Fruit fly (Drosophila melanogaster): ENCODE data around the gene Smn.
A peak's percentile ranks its signal among the peaks of the same experiment; 100 is the strongest.

Gene Smn

DNA sequence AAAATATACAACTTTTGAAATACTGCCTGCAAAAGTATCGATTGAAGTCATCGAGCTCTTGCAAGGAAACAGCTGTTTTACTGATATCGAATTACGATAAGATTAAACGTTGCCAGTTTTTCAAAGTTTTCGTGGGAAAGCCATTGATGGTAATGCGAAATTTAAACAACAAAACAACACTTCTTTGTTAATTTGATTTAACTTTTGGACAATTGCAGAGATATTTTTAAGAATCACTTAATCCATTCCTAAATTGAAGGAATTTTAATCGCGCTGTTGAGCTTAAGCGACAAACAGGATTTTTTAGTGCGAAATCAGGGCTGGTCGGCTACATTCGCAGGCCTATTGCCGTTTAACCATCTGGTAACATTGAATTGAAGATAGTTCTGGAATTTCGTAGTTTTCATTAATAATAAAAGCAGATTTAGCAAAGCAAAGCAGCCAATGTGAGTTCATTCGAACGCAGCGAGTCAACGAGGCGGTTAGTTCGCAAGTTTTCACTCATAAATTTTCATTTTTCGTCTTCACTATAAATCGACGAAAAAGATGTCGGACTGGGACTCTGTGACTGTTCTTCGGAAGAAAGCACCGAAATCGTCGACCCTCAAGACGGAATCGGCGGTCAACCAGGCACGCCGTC, 6.9 kb downstream of the Smn start, which contains the start of gene mbf1 (continued):
- TF ChIP-seq CG4707 (GFP tag; optimal IDR thresholded peaks at IDR 0.05) (no peak), CG4328 (GFP tag; optimal IDR thresholded peaks at IDR 0.05) (no peak), CG11456 (GFP tag; IDR thresholded peaks at IDR 0.05) (no peak), Meics (GFP tag; optimal IDR thresholded peaks at IDR 0.05) (no peak), CrebB (tag; optimal IDR thresholded peaks at IDR 0.05) (no peak), CG31388 (GFP tag; optimal IDR thresholded peaks at IDR 0.05) (no peak), usp (GFP tag; optimal IDR thresholded peaks at IDR 0.05) (no peak), dimm (GFP tag; IDR thresholded peaks at IDR 0.05) (no peak), dpn (GFP tag; optimal IDR thresholded peaks at IDR 0.05) (peak in 1 of 2 experiments; percentile 4), Dip2 (GFP tag; IDR thresholded peaks at IDR 0.05) (no peak), CG15269 (tag; optimal IDR thresholded peaks at IDR 0.05) (peak; percentile 16), CG12219 (GFP tag; optimal IDR thresholded peaks at IDR 0.05) (no peak), CG10979 (tag; optimal IDR thresholded peaks at IDR 0.05) (no peak), CG30020 (tag; optimal IDR thresholded peaks at IDR 0.05) (peak; percentile 36), CG7786 (GFP tag; optimal IDR thresholded peaks at IDR 0.05) (no peak), Spps (tag; optimal IDR thresholded peaks at IDR 0.05) (no peak), bbx (GFP tag; IDR thresholded peaks at IDR 0.05; ENCODE audit: partially characterized antibody) (peak; percentile 14), nerfin-2 (GFP tag; IDR thresholded peaks at IDR 0.05; ENCODE audit: partially characterized antibody) (no peak), CG14965 (GFP tag; optimal IDR thresholded peaks at IDR 0.05; ENCODE audit: borderline replicate concordance) (no peak), sima (GFP tag; optimal IDR thresholded peaks at IDR 0.05) (no peak), Dek (tag; optimal IDR thresholded peaks at IDR 0.05) (no peak), ara (GFP tag; IDR thresholded peaks at IDR 0.05) (no peak), CG17912 (GFP tag; optimal IDR thresholded peaks at IDR 0.05) (no peak), knrl (GFP tag; IDR thresholded peaks at IDR 0.05; ENCODE audit: partially characterized antibody) (peak; percentile 51; the same call in 2 of the 3 replicates), CHES-1-like (GFP tag; optimal IDR thresholded peaks at IDR 0.05) (peak; percentile 51), so (GFP tag; IDR thresholded peaks at IDR 0.05) (no peak), CG2875 (GFP tag; optimal IDR thresholded peaks at IDR 0.05) (no peak), Nf-YC (tag; optimal IDR thresholded peaks at IDR 0.05) (peak; percentile 55), p53 (GFP tag; optimal IDR thresholded peaks at IDR 0.05) (no peak), CG1647 (GFP tag; optimal IDR thresholded peaks at IDR 0.05) (no peak), tin (GFP tag; optimal IDR thresholded peaks at IDR 0.05) (peak; percentile 31), CG18011 (GFP tag; optimal IDR thresholded peaks at IDR 0.05) (peak; percentile 5), CG13894 (tag; optimal IDR thresholded peaks at IDR 0.05) (peak; percentile 32), CG31441 (GFP tag; IDR thresholded peaks at IDR 0.05) (0 out of 2 replicates have a peak, but pooled peaks have one; percentile 20), CG13287 (GFP tag; IDR thresholded peaks at IDR 0.05; ENCODE audit: partially characterized antibody) (peak; percentile 75), CG3726 (GFP tag; IDR thresholded peaks at IDR 0.05) (no peak), chinmo (GFP tag; IDR thresholded peaks at IDR 0.05; ENCODE audit: partially characterized antibody) (no peak), Dip3 (GFP tag; optimal IDR thresholded peaks at IDR 0.05) (peak; percentile 3), CG12071 (GFP tag; optimal IDR thresholded peaks at IDR 0.05) (no peak), CG8765 (GFP tag; IDR thresholded peaks at IDR 0.05) (no peak), ken (GFP tag; IDR thresholded peaks at IDR 0.05) (no peak), Sry-δ (GFP tag; optimal IDR thresholded peaks at IDR 0.05) (peak; percentile 79), schlank (tag; optimal IDR thresholded peaks at IDR 0.05) (no peak), CG14667 (GFP tag; IDR thresholded peaks at IDR 0.05) (no peak), fd64A (GFP tag; optimal IDR thresholded peaks at IDR 0.05) (no peak), Xbp1 (GFP tag; optimal IDR thresholded peaks at IDR 0.05) (no peak), org-1 (GFP tag; optimal IDR thresholded peaks at IDR 0.05) (no peak), slp2 (GFP tag; optimal IDR thresholded peaks at IDR 0.05) (peak; percentile 20), Blimp-1 (GFP tag; optimal IDR thresholded peaks at IDR 0.05) (no peak), Ssrp (tag; optimal IDR thresholded peaks at IDR 0.05) (no peak)

Data from whole organism, embryonic.